Worm (Caenorhabditis elegans): Measurements from ENCODE around the gene K08H2.3.

K08H2.3 gene

DNA sequence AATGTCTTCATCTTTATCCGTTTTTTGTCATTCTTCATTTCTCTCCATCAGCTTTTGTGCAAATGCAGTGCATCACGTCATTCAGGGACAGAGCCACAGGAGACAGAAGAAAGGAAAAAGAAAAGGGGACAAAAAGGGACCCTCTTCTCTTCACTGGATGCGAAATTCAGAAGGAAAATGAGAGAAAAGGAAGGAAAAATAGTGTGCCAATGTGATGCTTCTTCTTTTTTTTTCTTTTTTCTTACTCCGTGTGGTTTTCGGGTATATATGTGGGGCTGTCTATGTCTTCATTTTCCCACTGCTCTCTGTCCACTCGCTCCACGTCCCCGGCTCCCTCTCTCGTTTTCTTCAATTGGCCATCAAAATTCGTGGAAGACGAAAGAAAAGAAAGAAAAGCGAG, 26.7 kb upstream of the K08H2.3 start:
- TF ChIP-seq duxl-1 (tag; optimal IDR thresholded peaks at IDR 0.05; ENCODE audit: poor library complexity) (no peak), fkh-10 (GFP tag; optimal IDR thresholded peaks at IDR 0.05) (peak; percentile 71), F37D6.2 (tag; optimal IDR thresholded peaks at IDR 0.05) (no peak), nhr-41 (GFP tag; IDR thresholded peaks at IDR 0.05) (no peak), lin-29 (GFP tag; IDR thresholded peaks at IDR 0.05) (no peak), egl-43 (GFP tag; IDR thresholded peaks at IDR 0.05) (0 out of 2 replicates have a peak, but pooled peaks have one; percentile 18), hlh-11 (tag; optimal IDR thresholded peaks at IDR 0.05) (peak; percentile 10), tag-97 (GFP tag; IDR thresholded peaks at IDR 0.05) (no peak), hmg-1.1 (GFP tag; IDR thresholded peaks at IDR 0.05) (peak; percentile 57), ztf-7 (tag; optimal IDR thresholded peaks at IDR 0.05) (no peak), ctbp-1 (GFP tag; IDR thresholded peaks at IDR 0.05) (peak; percentile 60; the same call in 1 of the 2 replicates), unc-62 (GFP tag; optimal IDR thresholded peaks at IDR 0.05 in 1 of 2) (peak in 1 of 2 experiments; percentile 43), unc-62 (tag; optimal IDR thresholded peaks at IDR 0.05) (no peak), ztf-11 (tag; optimal IDR thresholded peaks at IDR 0.05) (no peak), mdl-1 (tag; optimal IDR thresholded peaks at IDR 0.05) (peak in 1 of 2 experiments; percentile 32), lin-39 (tag; optimal IDR thresholded peaks at IDR 0.05) (no peak), lsy-2 (tag; optimal IDR thresholded peaks at IDR 0.05) (peak in 1 of 2 experiments; percentile 61), nhr-11 (tag; optimal IDR thresholded peaks at IDR 0.05) (no peak), rbr-2 (tag; optimal IDR thresholded peaks at IDR 0.05) (peak; percentile 24), mep-1 (tag; optimal IDR thresholded peaks at IDR 0.05) (peak; percentile 71), hlh-30 (tag; optimal IDR thresholded peaks at IDR 0.05; ENCODE audit: insufficient read depth) (peak; percentile 35)

ce11 chrX:13212528-13212927, 24.7 kb upstream of the K08H2.3 start:
- peak in 1 of 2 experiments; percentile 19 for TF ChIP-seq unc-62 (GFP tag; optimal IDR thresholded peaks at IDR 0.05 in 1 of 2)
- TF ChIP-seq unc-62 (tag; optimal IDR thresholded peaks at IDR 0.05), result no peak
- TF ChIP-seq skn-1 (tag; optimal IDR thresholded peaks at IDR 0.05), result no peak

ce11 chrX:13216802-13217201, 20.4 kb upstream of the K08H2.3 start, which contains the start of gene R12H7.4:
TSS of gene R12H7.4 (plus strand) at chrX:13217102.
- TF ChIP-seq unc-62 (GFP tag; optimal IDR thresholded peaks at IDR 0.05 in 1 of 2) (peak in 1 of 2 experiments; percentile 79), unc-62 (tag; optimal IDR thresholded peaks at IDR 0.05) (no peak), ztf-7 (tag; optimal IDR thresholded peaks at IDR 0.05) (no peak)

ce11 chrX:13217940-13218339, 19.3 kb upstream of the K08H2.3 start:
- TF ChIP-seq ceh-62 (tag; optimal IDR thresholded peaks at IDR 0.05) (no peak), aha-1 (tag) (peak; percentile 17), unc-62 (GFP tag; optimal IDR thresholded peaks at IDR 0.05 in 1 of 2) (peak in 1 of 2 experiments; percentile 94), unc-62 (tag; optimal IDR thresholded peaks at IDR 0.05) (no peak)

ce11 chrX:13220609-13221008, 16.6 kb upstream of the K08H2.3 start:
- TF ChIP-seq nhr-11 (tag; optimal IDR thresholded peaks at IDR 0.05) (peak; percentile 67), nhr-25 (tag; optimal IDR thresholded peaks at IDR 0.05; ENCODE audit: borderline replicate concordance, insufficient read depth) (no peak), daf-16 (GFP tag; optimal IDR thresholded peaks at IDR 0.05) (peak in 1 of 2 experiments; percentile 91), daf-16 (tag; optimal IDR thresholded peaks at IDR 0.05) (no peak), hlh-30 (tag; optimal IDR thresholded peaks at IDR 0.05; ENCODE audit: insufficient read depth) (peak; percentile 8), unc-62 (GFP tag; optimal IDR thresholded peaks at IDR 0.05 in 1 of 2) (peak in 1 of 2 experiments; percentile 90), unc-62 (tag; optimal IDR thresholded peaks at IDR 0.05) (no peak)

DNA sequence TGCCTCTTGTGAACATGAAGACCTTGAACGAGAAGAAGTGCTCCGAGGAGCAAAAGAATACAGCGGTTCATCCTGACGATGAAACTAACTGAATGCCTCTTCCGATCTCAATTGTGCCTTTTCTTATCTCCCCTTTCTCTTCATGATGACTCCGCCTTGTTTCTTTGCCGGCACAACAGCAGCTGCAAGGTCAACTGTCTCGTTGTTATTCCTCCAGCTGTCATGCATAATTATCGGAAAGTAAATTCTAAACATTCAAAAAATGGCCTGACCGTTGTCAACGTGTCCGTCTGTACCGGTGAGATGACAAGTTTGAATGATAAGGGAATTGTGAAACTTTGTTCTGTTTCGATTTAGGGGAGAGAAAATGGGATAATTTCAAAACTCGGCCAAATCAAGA, 15.8 kb upstream of the K08H2.3 start, which contains the start of gene asp-4:
TSS of gene asp-4 (minus strand) at position 106 of the 400 bp plus-strand sequence.
- TF ChIP-seq hlh-11 (tag; optimal IDR thresholded peaks at IDR 0.05) (peak; percentile 84), lin-29 (GFP tag; IDR thresholded peaks at IDR 0.05) (no peak), ZK546.5 (tag; optimal IDR thresholded peaks at IDR 0.05) (no peak), dmd-6 (GFP tag; IDR thresholded peaks at IDR 0.05) (peak; percentile 71), zfp-3 (GFP tag; conservative IDR thresholded peaks at IDR 0.05) (no peak), pqm-1 (tag; optimal IDR thresholded peaks at IDR 0.05) (peak; percentile 15), dve-1 (tag; optimal IDR thresholded peaks at IDR 0.05; ENCODE audit: insufficient read depth) (peak; percentile 74), daf-19 (GFP tag; conservative IDR thresholded peaks at IDR 0.05) (no peak), lim-7 (GFP tag; IDR thresholded peaks at IDR 0.05) (no peak), mdt-29 (GFP tag; IDR thresholded peaks at IDR 0.05) (no peak), F26F4.8 (GFP tag; conservative IDR thresholded peaks at IDR 0.05) (no peak), nhr-237 (tag; optimal IDR thresholded peaks at IDR 0.05) (no peak), daf-16 (GFP tag; optimal IDR thresholded peaks at IDR 0.05) (no peak), daf-16 (tag; optimal IDR thresholded peaks at IDR 0.05) (peak; percentile 95), cey-2 (tag; optimal IDR thresholded peaks at IDR 0.05; ENCODE audit: borderline replicate concordance, insufficient read depth) (no peak), nhr-111 (GFP tag; optimal IDR thresholded peaks at IDR 0.05) (no peak), saeg-2 (GFP tag; IDR thresholded peaks at IDR 0.05) (no peak), hlh-30 (tag; optimal IDR thresholded peaks at IDR 0.05; ENCODE audit: insufficient read depth) (peak; percentile 25)
